Fruit fly (Drosophila melanogaster): ENCODE measurements around the gene Ste12DOR.

DNA sequence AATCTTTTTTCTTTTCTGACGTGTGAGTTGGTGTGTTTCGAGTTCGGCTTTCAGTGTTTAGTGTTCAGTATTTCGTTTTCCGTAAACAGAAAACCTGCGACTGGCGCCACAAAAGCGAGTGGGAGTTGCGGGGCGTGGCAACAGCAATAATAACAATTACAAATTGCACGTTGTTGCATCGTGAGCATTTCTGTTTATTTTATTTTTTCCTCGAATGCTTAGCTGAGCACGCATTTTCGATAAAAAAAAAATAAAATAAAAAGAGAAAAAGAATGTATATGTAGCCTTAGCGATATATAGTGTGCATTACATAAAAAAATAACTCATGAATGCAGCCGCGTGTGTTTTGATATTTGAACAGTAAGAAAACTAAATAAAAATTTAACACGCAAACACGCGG is 35.2 kb upstream of the Ste12DOR start:
- TF ChIP-seq Myc (optimal IDR thresholded peaks at IDR 0.05) (no peak), ttk (optimal IDR thresholded peaks at IDR 0.05) (no peak), psq (optimal IDR thresholded peaks at IDR 0.05) (no peak), h (optimal IDR thresholded peaks at IDR 0.05) (no peak)
